Worm (Caenorhabditis elegans) whole organism, young adult: ENCODE data around the gene ceh-16.

Experiments
- B0019.2 ChIP-seq: fragments of 200-800 bp; sonication (Bioruptor generic); conservative IDR thresholded peaks from 2 replicates; pipeline ENCODE4 v1.3.6; 2022; ENCODE audit warnings: missing genetic modification reagents, missing genetic modification characterization, missing compliant biosample characterization
- B0261.1 ChIP-seq: sonication (generic microtip); optimal IDR thresholded peaks from 2 replicates; lab custom pipeline; 2016; ENCODE audit warnings: mild to moderate bottlenecking, missing genetic modification characterization, moderate library complexity, missing compliant biosample characterization
- B0336.3 ChIP-seq: fragments of 200-800 bp; sonication (Bioruptor generic); IDR thresholded peaks from 2 replicates; pipeline ENCODE4 v1.3.6; 2022; ENCODE audit warnings: missing genetic modification characterization, missing compliant biosample characterization
- C06A6.2 ChIP-seq: fragments of 200-800 bp; sonication (Bioruptor generic); conservative IDR thresholded peaks from 2 replicates; pipeline ENCODE4 v1.3.6; 2022; ENCODE audit warnings: missing genetic modification characterization, missing compliant biosample characterization
- C17E4.6 ChIP-seq: fragments of 200-800 bp; sonication (Bioruptor generic); IDR thresholded peaks from 2 replicates; pipeline ENCODE4 v1.3.6; 2022; ENCODE audit warnings: missing genetic modification reagents, missing genetic modification characterization, missing compliant biosample characterization
- D2030.7 ChIP-seq: fragments of 200-800 bp; sonication (Bioruptor generic); IDR thresholded peaks from 2 replicates; pipeline ENCODE4 v1.3.6; 2022; ENCODE audit warnings: missing genetic modification reagents, missing genetic modification characterization, missing compliant biosample characterization
- F10E7.11 ChIP-seq: sonication (generic microtip); optimal IDR thresholded peaks from 2 replicates; lab custom pipeline; 2017; ENCODE audit warnings: mild to moderate bottlenecking, missing genetic modification characterization, moderate library complexity, missing compliant biosample characterization
- F23B12.7 ChIP-seq: sonication (generic microtip); optimal IDR thresholded peaks from 2 replicates; lab custom pipeline; 2017; ENCODE audit warnings: missing genetic modification characterization, mild to moderate bottlenecking, missing compliant biosample characterization, antibody characterized with exemption, moderate library complexity; ENCODE audit not compliant: insufficient read depth
- F49E8.2 ChIP-seq: sonication (generic microtip); optimal IDR thresholded peaks from 3 replicates; lab custom pipeline; 2017; ENCODE audit warnings: missing genetic modification characterization, mild to moderate bottlenecking, missing compliant biosample characterization, antibody characterized with exemption, moderate library complexity; ENCODE audit not compliant: insufficient read depth
- F57A8.1 ChIP-seq: fragments of 200-800 bp; sonication (Bioruptor generic); optimal IDR thresholded peaks from 2 replicates; lab custom pipeline; 2018; ENCODE audit warnings: mild to moderate bottlenecking, missing genetic modification characterization, moderate library complexity, missing compliant biosample characterization
- T07F8.4 ChIP-seq: sonication (generic microtip); optimal IDR thresholded peaks from 2 replicates; lab custom pipeline; 2016; ENCODE audit warnings: mild to moderate bottlenecking, missing genetic modification characterization, moderate library complexity, missing compliant biosample characterization
- Y56A3A.18 ChIP-seq: fragments of 200-800 bp; sonication (Bioruptor generic); IDR thresholded peaks from 2 replicates; pipeline ENCODE4 v1.3.6; 2022; ENCODE audit warnings: missing genetic modification reagents, missing genetic modification characterization, missing compliant biosample characterization
- Y79H2A.3 ChIP-seq: fragments of 200-800 bp; sonication (Bioruptor generic); conservative IDR thresholded peaks from 2 replicates; pipeline ENCODE4 v1.3.6; 2022; ENCODE audit warnings: missing genetic modification reagents, missing genetic modification characterization, missing compliant biosample characterization
- athp-1 ChIP-seq: sonication (generic microtip); optimal IDR thresholded peaks from 2 replicates; lab custom pipeline; 2017; ENCODE audit warnings: mild to moderate bottlenecking, missing genetic modification characterization, missing compliant biosample characterization
- attf-3 ChIP-seq: fragments of 200-800 bp; sonication (Bioruptor generic); conservative IDR thresholded peaks from 2 replicates; pipeline ENCODE4 v1.3.6; 2022; ENCODE audit warnings: missing genetic modification reagents, missing genetic modification characterization, missing compliant biosample characterization
- cebp-2 ChIP-seq: fragments of 200-800 bp; sonication (Bioruptor generic); IDR thresholded peaks from 2 replicates; pipeline ENCODE4 v1.3.6; 2022; ENCODE audit warnings: missing genetic modification characterization, missing compliant biosample characterization
- chd-7 ChIP-seq: sonication (generic microtip); optimal IDR thresholded peaks from 2 replicates; lab custom pipeline; 2016; ENCODE audit warnings: mild to moderate bottlenecking, missing genetic modification characterization, moderate library complexity, missing compliant biosample characterization
- die-1 ChIP-seq: sonication (generic microtip); optimal IDR thresholded peaks from 2 replicates; lab custom pipeline; 2016; ENCODE audit warnings: missing genotype, mild to moderate bottlenecking, missing genetic modification characterization, missing compliant biosample characterization
- ekl-4 ChIP-seq: fragments of 200-800 bp; sonication (Bioruptor generic); IDR thresholded peaks from 2 replicates; pipeline ENCODE4 v1.3.6; 2022; ENCODE audit warnings: missing genetic modification reagents, missing genetic modification characterization, missing compliant biosample characterization
- ets-4 ChIP-seq: fragments of 200-800 bp; sonication (Bioruptor generic); optimal IDR thresholded peaks from 2 replicates; lab custom pipeline; 2018; ENCODE audit warnings: mild to moderate bottlenecking, missing genetic modification characterization, missing compliant biosample characterization
- him-1 ChIP-seq: sonication (generic microtip); optimal IDR thresholded peaks from 2 replicates; lab custom pipeline; 2016; ENCODE audit warnings: missing genotype, missing genetic modification reagents, missing genetic modification characterization, missing compliant biosample characterization
- hlh-12 ChIP-seq: sonication (generic microtip); optimal IDR thresholded peaks from 2 replicates; lab custom pipeline; 2016; ENCODE audit warnings: missing genetic modification characterization, missing compliant biosample characterization
- hmg-1.2 ChIP-seq: fragments of 200-800 bp; sonication (Bioruptor generic); IDR thresholded peaks from 2 replicates; pipeline ENCODE4 v1.3.6; 2022; ENCODE audit warnings: missing genetic modification reagents, missing genetic modification characterization, missing compliant biosample characterization
- hrde-1 ChIP-seq: sonication (generic microtip); optimal IDR thresholded peaks from 2 replicates; lab custom pipeline; 2016; ENCODE audit warnings: missing genetic modification characterization, mild to moderate bottlenecking, missing compliant biosample characterization, moderate library complexity, missing genotype, missing genetic modification reagents, borderline replicate concordance
- lag-1 ChIP-seq: fragments of 200-800 bp; sonication (Bioruptor generic); IDR thresholded peaks from 2 replicates; pipeline ENCODE4 v1.3.6; 2022; ENCODE audit warnings: missing genetic modification reagents, missing genetic modification characterization, missing compliant biosample characterization
- let-526 ChIP-seq: fragments of 200-800 bp; sonication (Bioruptor generic); IDR thresholded peaks from 2 replicates; pipeline ENCODE4 v1.3.6; 2022; ENCODE audit warnings: missing genetic modification reagents, missing genetic modification characterization, missing compliant biosample characterization
- let-607 ChIP-seq, 2 experiments: fragments of 200-800 bp in 1 of 2; sonication (Bioruptor generic) in 1 of 2; sonication (generic microtip) in 1 of 2; optimal IDR thresholded peaks; 2 replicates each; lab custom pipeline; 2016 to 2018; ENCODE audit warnings: mild to moderate bottlenecking in 2 of 2, missing compliant biosample characterization in 2 of 2, missing genetic modification characterization in 2 of 2, moderate library complexity in 2 of 2, missing genotype in 1 of 2
- lin-35 ChIP-seq, 3 experiments: fragments of 150-350 bp in 2 of 3; sonication (generic microtip) in 1 of 3; optimal IDR thresholded peaks; 2 replicates each; lab custom pipeline; 2014 to 2018; ENCODE audit warnings: missing biosample characterization in 3 of 3, missing genetic modification characterization in 3 of 3, missing genetic modification reagents in 3 of 3
- lsl-1 ChIP-seq: fragments of 200-800 bp; sonication (Bioruptor generic); optimal IDR thresholded peaks from 2 replicates; lab custom pipeline; 2018; ENCODE audit warnings: mild to moderate bottlenecking, missing genetic modification characterization, moderate library complexity, missing compliant biosample characterization
- madf-10 ChIP-seq: sonication (generic microtip); optimal IDR thresholded peaks from 2 replicates; lab custom pipeline; 2016; ENCODE audit warnings: mild to moderate bottlenecking, missing genetic modification characterization, missing compliant biosample characterization
- madf-6 ChIP-seq: fragments of 200-800 bp; sonication (Bioruptor generic); IDR thresholded peaks from 2 replicates; pipeline ENCODE4 v1.3.6; 2022; ENCODE audit warnings: missing genetic modification reagents, missing genetic modification characterization, missing compliant biosample characterization
- nfya-2 ChIP-seq: fragments of 200-800 bp; sonication (Bioruptor generic); IDR thresholded peaks from 2 replicates; pipeline ENCODE4 v1.3.6; 2022; ENCODE audit warnings: missing genetic modification reagents, missing genetic modification characterization, missing compliant biosample characterization
- nfyb-1 ChIP-seq: fragments of 200-800 bp; sonication (Bioruptor generic); IDR thresholded peaks from 2 replicates; pipeline ENCODE4 v1.3.6; 2022; ENCODE audit warnings: missing genetic modification reagents, missing genetic modification characterization, missing compliant biosample characterization
- nhr-90 ChIP-seq: sonication (generic microtip); optimal IDR thresholded peaks from 2 replicates; lab custom pipeline; 2016; ENCODE audit warnings: missing genotype, mild to moderate bottlenecking, missing genetic modification characterization, missing compliant biosample characterization
- pbrm-1 ChIP-seq: fragments of 200-800 bp; sonication (Bioruptor generic); IDR thresholded peaks from 2 replicates; pipeline ENCODE4 v1.3.6; 2022; ENCODE audit warnings: missing genetic modification reagents, missing genetic modification characterization, missing compliant biosample characterization
- rcor-1 ChIP-seq: fragments of 200-800 bp; sonication (Bioruptor generic); IDR thresholded peaks from 2 replicates; pipeline ENCODE4 v1.3.6; 2022; ENCODE audit warnings: missing genetic modification reagents, missing genetic modification characterization, missing compliant biosample characterization
- rec-8 ChIP-seq, 2 experiments: sonication (generic microtip); optimal IDR thresholded peaks; 2 replicates each; lab custom pipeline; 2016; ENCODE audit warnings: mild to moderate bottlenecking in 2 of 2, missing genetic modification characterization in 2 of 2, missing genetic modification reagents in 2 of 2, missing genotype in 2 of 2, missing biosample characterization in 1 of 2, missing compliant biosample characterization in 1 of 2, moderate library complexity in 1 of 2
- snpc-1.1 ChIP-seq: sonication (generic microtip); optimal IDR thresholded peaks from 2 replicates; lab custom pipeline; 2017; ENCODE audit warnings: missing genetic modification characterization, mild to moderate bottlenecking, missing compliant biosample characterization, antibody characterized with exemption, moderate library complexity, missing genotype, missing genetic modification reagents; ENCODE audit not compliant: insufficient read depth
- snpc-4 ChIP-seq, 5 experiments: fragments of 150-350 bp in 1 of 5; sonication (generic microtip) in 4 of 5; optimal IDR thresholded peaks; 2 replicates each; lab custom pipeline; 2014 to 2018; ENCODE audit warnings: missing genetic modification characterization in 5 of 5, missing biosample characterization in 3 of 5, antibody characterized with exemption in 2 of 5, mild to moderate bottlenecking in 2 of 5, missing compliant biosample characterization in 2 of 5, missing genotype in 2 of 5, moderate library complexity in 2 of 5, missing genetic modification reagents in 1 of 5
- somi-1 ChIP-seq: fragments of 200-800 bp; sonication (Bioruptor generic); optimal IDR thresholded peaks from 2 replicates; lab custom pipeline; 2018; ENCODE audit warnings: mild to moderate bottlenecking, missing genetic modification characterization, missing compliant biosample characterization
- zim-3 ChIP-seq: sonication (generic microtip); optimal IDR thresholded peaks from 2 replicates; lab custom pipeline; 2017; ENCODE audit warnings: mild to moderate bottlenecking, missing genetic modification characterization, moderate library complexity, missing compliant biosample characterization
- ztf-22 ChIP-seq: fragments of 200-800 bp; sonication (Bioruptor generic); optimal IDR thresholded peaks from 2 replicates; lab custom pipeline; 2018; ENCODE audit warnings: mild to moderate bottlenecking, missing genetic modification characterization, moderate library complexity, missing compliant biosample characterization
- ztf-25 ChIP-seq: fragments of 200-800 bp; sonication (Bioruptor generic); IDR thresholded peaks from 2 replicates; pipeline ENCODE4 v1.3.6; 2022; ENCODE audit warnings: missing genetic modification reagents, missing genetic modification characterization, missing compliant biosample characterization
- ztf-28 ChIP-seq: fragments of 200-800 bp; sonication (Bioruptor generic); IDR thresholded peaks from 2 replicates; pipeline ENCODE4 v1.3.6; 2022; ENCODE audit warnings: missing genetic modification reagents, missing genetic modification characterization, missing compliant biosample characterization
- ztf-6 ChIP-seq: fragments of 200-800 bp; sonication (Bioruptor generic); IDR thresholded peaks from 2 replicates; pipeline ENCODE4 v1.3.6; 2022; ENCODE audit warnings: missing genetic modification reagents, missing genetic modification characterization, missing compliant biosample characterization

The ceh-16 gene

ce11 chrIII:8643639-8644038 lies 21.1 kb downstream of the ceh-16 start, which contains the start of gene twk-7:
Gene twk-7, minus strand, starts transcription at chrIII:8643739.
- no peak for TF ChIP-seq hlh-12
- TF ChIP-seq chd-7 (tag; lab: Kevin White, UChicago), result no peak
- no peak for TF ChIP-seq Y79H2A.3 (GFP tag; lab: Robert Waterston, UW)
- TF ChIP-seq C06A6.2 (GFP tag; lab: Robert Waterston, UW), result no peak
- TF ChIP-seq F10E7.11, result no peak
- no peak for TF ChIP-seq madf-10 (tag; lab: Kevin White, UChicago)
- no peak for TF ChIP-seq rcor-1 (GFP tag; lab: Robert Waterston, UW)
- TF ChIP-seq ekl-4 (GFP tag; lab: Robert Waterston, UW), result no peak
- TF ChIP-seq attf-3, result no peak
- TF ChIP-seq Y56A3A.18 (GFP tag; lab: Robert Waterston, UW), result no peak
- no peak for TF ChIP-seq B0336.3 (GFP tag; lab: Robert Waterston, UW)
- no peak for TF ChIP-seq B0019.2 (GFP tag; lab: Robert Waterston, UW)
- TF ChIP-seq him-1 (tag; lab: Kevin White, UChicago), result no peak
- no peak for TF ChIP-seq cebp-2 (GFP tag; lab: Robert Waterston, UW)
- no peak for TF ChIP-seq C17E4.6 (GFP tag; lab: Robert Waterston, UW)
- no peak for TF ChIP-seq hrde-1 (tag; lab: Kevin White, UChicago)
- TF ChIP-seq nhr-90 (tag; lab: Kevin White, UChicago), result no peak
- no peak for TF ChIP-seq madf-6
- TF ChIP-seq nfyb-1 (GFP tag; lab: Robert Waterston, UW), result no peak
- no peak for TF ChIP-seq ztf-6

ce11 chrIII:8646021-8646420 lies 23.5 kb downstream of the ceh-16 start:
- TF ChIP-seq ekl-4 (GFP tag; lab: Robert Waterston, UW) (peak; percentile 54; the same call in 1 of the 2 replicates), ztf-28 (GFP tag; lab: Robert Waterston, UW) (0 out of 2 replicates have a peak, but pooled peaks have one; percentile 8), zim-3 (tag; lab: Kevin White, UChicago) (peak; percentile 55), F49E8.2 (tag; lab: Kevin White, UChicago) (peak; percentile 16), nfya-2 (GFP tag; lab: Robert Waterston, UW) (no peak), F23B12.7 (tag; lab: Kevin White, UChicago) (peak; percentile 39), let-607 (tag; optimal IDR thresholded peaks at IDR 0.05; lab: Kevin White, UChicago) (peak in 1 of 2 experiments; percentile 12), ztf-22 (GFP tag; lab: Kevin White, UChicago) (no peak), lag-1 (no peak), somi-1 (no peak), rec-8 (tag; optimal IDR thresholded peaks at IDR 0.05; lab: Kevin White, UChicago) (peak in 1 of 2 experiments; percentile 35), Y56A3A.18 (GFP tag; lab: Robert Waterston, UW) (peak; percentile 49; the same call in 1 of the 2 replicates), T07F8.4 (tag; lab: Kevin White, UChicago) (peak; percentile 25), madf-10 (tag; lab: Kevin White, UChicago) (peak; percentile 33), athp-1 (tag; lab: Kevin White, UChicago) (peak; percentile 34), nhr-90 (tag; lab: Kevin White, UChicago) (peak; percentile 79), ets-4 (GFP tag; lab: Kevin White, UChicago) (no peak), lsl-1 (peak; percentile 49), lin-35 (GFP tag; optimal IDR thresholded peaks at IDR 0.05; lab: Kevin White, UChicago) (peak in 1 of 3 experiments; percentile 12), pbrm-1 (peak; percentile 46; the same call in 1 of the 2 replicates), die-1 (peak; percentile 80), let-526 (0 out of 2 replicates have a peak, but pooled peaks have one; percentile 19), hmg-1.2 (GFP tag; lab: Robert Waterston, UW) (peak; percentile 56), snpc-4 (GFP tag; optimal IDR thresholded peaks at IDR 0.05; lab: Kevin White, UChicago) (peak; percentile 61), snpc-4 (tag; optimal IDR thresholded peaks at IDR 0.05; lab: Kevin White, UChicago) (peak in 2 of 4 experiments; percentile 22 to 54), B0261.1 (tag; lab: Kevin White, UChicago) (peak; percentile 83), D2030.7 (GFP tag; lab: Robert Waterston, UW) (peak; percentile 41; the same call in 1 of the 2 replicates), ztf-25 (peak; percentile 85), snpc-1.1 (tag; lab: Kevin White, UChicago) (peak; percentile 8), F57A8.1 (GFP tag; lab: Kevin White, UChicago) (no peak)
